Fruit fly (Drosophila melanogaster) whole organism, embryonic: ENCODE measurements around the gene Dus1.

Experiments used
- CG10267 ChIP-seq: fragments of 200-800 bp; sonication (Bioruptor generic); optimal IDR thresholded peaks from 2 replicates; lab custom pipeline; 2018; ENCODE audit warnings: missing biosample characterization, mild to moderate bottlenecking, missing genetic modification characterization, moderate library complexity
- CG10274 ChIP-seq: fragments of 200-800 bp; sonication (Bioruptor generic); optimal IDR thresholded peaks from 3 replicates; lab custom pipeline; 2017; ENCODE audit warnings: missing biosample characterization, mild to moderate bottlenecking, missing genetic modification characterization
- CG1529 ChIP-seq: fragments of 200-800 bp; sonication (Bioruptor generic); optimal IDR thresholded peaks from 3 replicates; lab custom pipeline; 2018; ENCODE audit warnings: missing biosample characterization, missing genetic modification characterization
- CG33213 ChIP-seq: fragments of 200-800 bp; sonication (Bioruptor generic); optimal IDR thresholded peaks from 3 replicates; lab custom pipeline; 2016; ENCODE audit warnings: missing biosample characterization, missing genetic modification characterization
- CG9609 ChIP-seq: fragments of 200-800 bp; sonication (Bioruptor generic); optimal IDR thresholded peaks from 3 replicates; lab custom pipeline; 2016; ENCODE audit warnings: missing biosample characterization, missing genetic modification characterization
- chif ChIP-seq, 2 experiments: fragments of 200-800 bp; sonication (Bioruptor generic); optimal IDR thresholded peaks; 3 replicates each; lab custom pipeline; 2016; ENCODE audit warnings: missing biosample characterization in 2 of 2, missing genetic modification characterization in 2 of 2
- peb ChIP-seq: fragments of 200-800 bp; sonication (Bioruptor generic); IDR thresholded peaks from 2 replicates; pipeline ENCODE4 v1.3.6; 2022; ENCODE audit warnings: missing biosample characterization, missing genetic modification characterization
- phol ChIP-seq: fragments of 200-800 bp; sonication (Bioruptor generic); optimal IDR thresholded peaks from 3 replicates; lab custom pipeline; 2018; ENCODE audit warnings: missing biosample characterization, mild to moderate bottlenecking, missing genetic modification characterization, moderate library complexity
- twi ChIP-seq: fragments of 200-800 bp; optimal IDR thresholded peaks from 2 replicates; lab custom pipeline; 2019; ENCODE audit warnings: missing biosample characterization, mild to moderate bottlenecking, missing genetic modification characterization, moderate library complexity
- unpg ChIP-seq: fragments of 200-800 bp; sonication (Bioruptor generic); optimal IDR thresholded peaks from 3 replicates; lab custom pipeline; 2018; ENCODE audit warnings: missing biosample characterization, mild to moderate bottlenecking, missing genetic modification characterization, moderate library complexity
- vfl ChIP-seq: fragments of 200-800 bp; sonication (Bioruptor generic); optimal IDR thresholded peaks from 2 replicates; lab custom pipeline; 2016; ENCODE audit warnings: missing biosample characterization, missing genetic modification characterization

dm6 chr2L:228246-228645, 43.3 kb downstream of the Dus1 start:
- TF ChIP-seq twi (tag; lab: Kevin White, UChicago) (no peak), CG10274 (GFP tag; lab: Kevin White, UChicago) (no peak), CG9609 (GFP tag; lab: Kevin White, UChicago) (no peak), CG33213 (GFP tag; lab: Kevin White, UChicago) (no peak), vfl (GFP tag; lab: Kevin White, UChicago) (no peak), CG1529 (GFP tag; lab: Kevin White, UChicago) (no peak), phol (tag; lab: Kevin White, UChicago) (no peak), chif (GFP tag; optimal IDR thresholded peaks at IDR 0.05; lab: Kevin White, UChicago) (no peak), unpg (no peak), peb (GFP tag; lab: Robert Waterston, UW) (no peak), CG10267 (tag; lab: Kevin White, UChicago) (no peak)
